Worm (Caenorhabditis elegans): ENCODE results near the gene frpr-6.

frpr-6 gene

ce11 chrV:9079965-9080432 is 21.0 kb downstream of the frpr-6 start (continued):
- TF ChIP-seq madf-3 (GFP tag; IDR thresholded peaks at IDR 0.05), result no peak
- TF ChIP-seq F10E7.11 (tag; optimal IDR thresholded peaks at IDR 0.05), result no peak
- no peak for TF ChIP-seq madf-8 (GFP tag; conservative IDR thresholded peaks at IDR 0.05)
- no peak for TF ChIP-seq C17E4.6 (GFP tag; IDR thresholded peaks at IDR 0.05)
- no peak for TF ChIP-seq F22D6.2 (tag; optimal IDR thresholded peaks at IDR 0.05)
- peak; percentile 4; the same call in 1 of the 2 replicates for TF ChIP-seq let-526 (GFP tag; IDR thresholded peaks at IDR 0.05)
- no peak for TF ChIP-seq bed-2 (GFP tag; IDR thresholded peaks at IDR 0.05)
- no peak for TF ChIP-seq rcor-1 (GFP tag; IDR thresholded peaks at IDR 0.05)
- TF ChIP-seq cebp-1 (GFP tag; IDR thresholded peaks at IDR 0.05), result peak; percentile 22; the same call in 1 of the 2 replicates
- peak; percentile 68 for TF ChIP-seq cebp-1 (tag; optimal IDR thresholded peaks at IDR 0.05)
- no peak for TF ChIP-seq nfya-2 (GFP tag; IDR thresholded peaks at IDR 0.05)
- TF ChIP-seq T26A5.8 (tag; optimal IDR thresholded peaks at IDR 0.05), result no peak
- peak; percentile 99 for TF ChIP-seq nhr-80 (tag; optimal IDR thresholded peaks at IDR 0.05)
- TF ChIP-seq unc-130 (GFP tag; optimal IDR thresholded peaks at IDR 0.05), result no peak
- peak; percentile 53 to 74 for TF ChIP-seq let-607 (tag; optimal IDR thresholded peaks at IDR 0.05)
- TF ChIP-seq F37B4.10 (GFP tag; IDR thresholded peaks at IDR 0.05), result no peak
- no peak for TF ChIP-seq egl-18 (GFP tag; IDR thresholded peaks at IDR 0.05)
- TF ChIP-seq ceh-79 (tag; optimal IDR thresholded peaks at IDR 0.05), result no peak
- TF ChIP-seq ets-4 (GFP tag; optimal IDR thresholded peaks at IDR 0.05), result peak; percentile 92
- TF ChIP-seq ceh-100 (GFP tag; IDR thresholded peaks at IDR 0.05), result no peak
- TF ChIP-seq sea-2 (GFP tag; IDR thresholded peaks at IDR 0.05), result no peak
- TF ChIP-seq Y56A3A.18 (GFP tag; IDR thresholded peaks at IDR 0.05), result no peak
- peak; percentile 19 for TF ChIP-seq ZK185.1 (tag; optimal IDR thresholded peaks at IDR 0.05; ENCODE audit: poor library complexity, severe bottlenecking)
- TF ChIP-seq Y95B8A.8 (GFP tag; IDR thresholded peaks at IDR 0.05), result 0 out of 2 replicates have a peak, but pooled peaks have one; percentile 36
- peak; percentile 88 for TF ChIP-seq atf-7 (tag; optimal IDR thresholded peaks at IDR 0.05)
- TF ChIP-seq nfyb-1 (GFP tag; IDR thresholded peaks at IDR 0.05), result peak; percentile 60
- TF ChIP-seq lin-54 (GFP tag; optimal IDR thresholded peaks at IDR 0.05), result peak; percentile 40
- TF ChIP-seq Y53G8AR.9 (GFP tag; conservative IDR thresholded peaks at IDR 0.05), result no peak; the same call in 1 of the 2 replicates
- TF ChIP-seq pha-4 (tag; optimal IDR thresholded peaks at IDR 0.05), result no peak
- no peak for TF ChIP-seq ztf-6 (GFP tag; IDR thresholded peaks at IDR 0.05)
- TF ChIP-seq bed-1 (GFP tag; IDR thresholded peaks at IDR 0.05), result no peak
- TF ChIP-seq xnd-1 (tag; optimal IDR thresholded peaks at IDR 0.05), result no peak
- no peak for TF ChIP-seq tbx-9 (tag; optimal IDR thresholded peaks at IDR 0.05; ENCODE audit: borderline replicate concordance)
- peak; percentile 54 for TF ChIP-seq nhr-90 (tag; optimal IDR thresholded peaks at IDR 0.05)
- no peak for TF ChIP-seq attf-3 (GFP tag; conservative IDR thresholded peaks at IDR 0.05)
- TF ChIP-seq lin-40 (tag; optimal IDR thresholded peaks at IDR 0.05), result peak; percentile 21
- TF ChIP-seq cebp-2 (GFP tag; IDR thresholded peaks at IDR 0.05), result no peak
- peak; percentile 87 for TF ChIP-seq ztf-22 (GFP tag; optimal IDR thresholded peaks at IDR 0.05)
- no peak for TF ChIP-seq ceh-40 (GFP tag; IDR thresholded peaks at IDR 0.05)

ce11 chrV:9078815-9079525 is 22.0 kb downstream of the frpr-6 start:
- TF ChIP-seq madf-10 (tag; optimal IDR thresholded peaks at IDR 0.05) (no peak), attf-5 (GFP tag; optimal IDR thresholded peaks at IDR 0.05) (peak; percentile 29), B0035.1 (tag; optimal IDR thresholded peaks at IDR 0.05) (no peak), atf-7 (tag; optimal IDR thresholded peaks at IDR 0.05) (peak; percentile 50), let-607 (tag; optimal IDR thresholded peaks at IDR 0.05) (peak in 1 of 2 experiments; percentile 31), Y53G8AR.9 (GFP tag; conservative IDR thresholded peaks at IDR 0.05) (no peak), somi-1 (GFP tag; optimal IDR thresholded peaks at IDR 0.05) (no peak), unc-62 (GFP tag; optimal IDR thresholded peaks at IDR 0.05) (peak; percentile 19), ceh-40 (GFP tag; IDR thresholded peaks at IDR 0.05) (no peak), snpc-4 (GFP tag; optimal IDR thresholded peaks at IDR 0.05) (no peak), snpc-4 (tag; optimal IDR thresholded peaks at IDR 0.05) (peak in 1 of 4 experiments; percentile 1), B0261.1 (tag; optimal IDR thresholded peaks at IDR 0.05) (no peak), nhr-90 (tag; optimal IDR thresholded peaks at IDR 0.05) (peak; percentile 61), ztf-28 (GFP tag; IDR thresholded peaks at IDR 0.05) (no peak), T07F8.4 (tag; optimal IDR thresholded peaks at IDR 0.05) (no peak)
